Worm (Caenorhabditis elegans) whole organism, L4 larva: ENCODE data around the gene str-236.

Experiments
- F10B5.3 ChIP-seq: sonication (generic microtip); optimal IDR thresholded peaks from 2 replicates; lab custom pipeline; 2016; ENCODE audit warnings: mild to moderate bottlenecking, missing genetic modification characterization, missing compliant biosample characterization
- F26F4.8 ChIP-seq: fragments of 200-800 bp; sonication (Bioruptor generic); conservative IDR thresholded peaks from 2 replicates; pipeline ENCODE4 v1.3.6; 2022; ENCODE audit warnings: missing genetic modification characterization, missing compliant biosample characterization
- F44E2.7 ChIP-seq: fragments of 200-800 bp; sonication (Bioruptor generic); IDR thresholded peaks from 2 replicates; pipeline ENCODE4 v2.1.2; 2022; ENCODE audit warnings: missing genetic modification characterization, missing compliant biosample characterization
- R02D3.7 ChIP-seq: fragments of 150-350 bp; sonication (generic microtip); optimal IDR thresholded peaks from 3 replicates; lab custom pipeline; 2014; ENCODE audit warnings: missing biosample characterization, missing genetic modification characterization
- Y48G9A.11 ChIP-seq: fragments of 200-800 bp; sonication (Bioruptor generic); IDR thresholded peaks from 2 replicates; pipeline ENCODE4 v1.3.6; 2022; ENCODE audit warnings: missing genetic modification reagents, missing genetic modification characterization, missing compliant biosample characterization
- ZK337.2 ChIP-seq: fragments of 200-800 bp; sonication (Bioruptor generic); IDR thresholded peaks from 2 replicates; pipeline ENCODE4 v1.3.6; 2022; ENCODE audit warnings: missing genetic modification reagents, missing genetic modification characterization, missing compliant biosample characterization
- aha-1 ChIP-seq: fragments of 150-350 bp; peaks from one replicate; lab custom pipeline; 2014; ENCODE audit warnings: missing biosample characterization, missing genetic modification characterization
- aly-2 ChIP-seq: sonication (generic microtip); optimal IDR thresholded peaks from 2 replicates; lab custom pipeline; 2018; ENCODE audit warnings: missing biosample characterization, missing genetic modification characterization
- ceh-20 ChIP-seq: fragments of 200-800 bp; sonication (Bioruptor generic); IDR thresholded peaks from 2 replicates; pipeline ENCODE4 v1.3.6; 2022; ENCODE audit warnings: missing genetic modification reagents, missing genetic modification characterization, missing compliant biosample characterization
- ceh-28 ChIP-seq: fragments of 150-350 bp; optimal IDR thresholded peaks from 2 replicates; lab custom pipeline; 2014; ENCODE audit warnings: missing biosample characterization, missing genetic modification reagents, missing genetic modification characterization
- ceh-44 ChIP-seq: fragments of 200-800 bp; sonication (Bioruptor generic); IDR thresholded peaks from 2 replicates; pipeline ENCODE4 v1.3.6; 2022; ENCODE audit warnings: missing genetic modification reagents, missing genetic modification characterization, missing compliant biosample characterization
- ceh-82 ChIP-seq: sonication (generic microtip); optimal IDR thresholded peaks from 2 replicates; lab custom pipeline; 2017; ENCODE audit warnings: missing biosample characterization, missing genetic modification characterization
- cey-2 ChIP-seq: sonication (generic microtip); optimal IDR thresholded peaks from 3 replicates; lab custom pipeline; 2017; ENCODE audit warnings: missing genetic modification characterization, mild to moderate bottlenecking, missing compliant biosample characterization, antibody characterized with exemption, borderline replicate concordance; ENCODE audit not compliant: insufficient read depth
- ctbp-1 ChIP-seq: fragments of 200-800 bp; sonication (Bioruptor generic); IDR thresholded peaks from 2 replicates; pipeline ENCODE4 v1.3.6; 2022; ENCODE audit warnings: missing genetic modification reagents, missing genetic modification characterization, missing compliant biosample characterization
- dmd-6 ChIP-seq: fragments of 200-800 bp; sonication (Bioruptor generic); IDR thresholded peaks from 2 replicates; pipeline ENCODE4 v1.3.6; 2022; ENCODE audit warnings: missing genetic modification reagents, missing genetic modification characterization, missing compliant biosample characterization
- dmd-9 ChIP-seq: fragments of 200-800 bp; sonication (Bioruptor generic); IDR thresholded peaks from 2 replicates; pipeline ENCODE4 v1.3.6; 2022; ENCODE audit warnings: missing genetic modification reagents, missing genetic modification characterization, missing compliant biosample characterization
- dve-1 ChIP-seq: sonication (generic microtip); optimal IDR thresholded peaks from 2 replicates; lab custom pipeline; 2017; ENCODE audit warnings: antibody characterized with exemption, mild to moderate bottlenecking, missing genetic modification characterization, missing compliant biosample characterization; ENCODE audit not compliant: insufficient read depth
- gei-8 ChIP-seq: fragments of 200-800 bp; sonication (Bioruptor generic); optimal IDR thresholded peaks from 2 replicates; lab custom pipeline; 2018; ENCODE audit warnings: mild to moderate bottlenecking, missing genetic modification characterization, missing compliant biosample characterization
- hlh-30 ChIP-seq: sonication (generic microtip); optimal IDR thresholded peaks from 2 replicates; lab custom pipeline; 2017; ENCODE audit warnings: antibody characterized with exemption, mild to moderate bottlenecking, missing genetic modification characterization, missing compliant biosample characterization; ENCODE audit not compliant: insufficient read depth
- jun-1 ChIP-seq: fragments of 150-350 bp; optimal IDR thresholded peaks from 2 replicates; lab custom pipeline; 2014; ENCODE audit warnings: missing biosample characterization, missing genetic modification reagents, missing genetic modification characterization
- lim-7 ChIP-seq: fragments of 200-800 bp; sonication (Bioruptor generic); IDR thresholded peaks from 2 replicates; pipeline ENCODE4 v1.3.6; 2022; ENCODE audit warnings: missing genetic modification characterization, missing compliant biosample characterization
- lin-1 ChIP-seq: fragments of 200-800 bp; sonication (Bioruptor generic); IDR thresholded peaks from 2 replicates; pipeline ENCODE4 v1.3.6; 2022; ENCODE audit warnings: missing genetic modification reagents, missing genetic modification characterization, missing compliant biosample characterization
- lin-13 ChIP-seq: fragments of 150-350 bp; optimal IDR thresholded peaks from 2 replicates; lab custom pipeline; 2014; ENCODE audit warnings: missing biosample characterization, missing genetic modification reagents, missing genetic modification characterization
- lin-29 ChIP-seq: fragments of 200-800 bp; sonication (Bioruptor generic); IDR thresholded peaks from 2 replicates; pipeline ENCODE4 v1.3.6; 2022; ENCODE audit warnings: missing genetic modification reagents, missing genetic modification characterization, missing compliant biosample characterization
- lin-38 ChIP-seq: fragments of 200-800 bp; sonication (Bioruptor generic); IDR thresholded peaks from 2 replicates; pipeline ENCODE4 v1.3.6; 2022; ENCODE audit warnings: missing genetic modification reagents, missing genetic modification characterization, missing compliant biosample characterization
- lin-39 ChIP-seq: fragments of 150-350 bp; optimal IDR thresholded peaks from 2 replicates; lab custom pipeline; 2014; ENCODE audit warnings: missing biosample characterization, missing genetic modification reagents, missing genetic modification characterization
- lsy-2 ChIP-seq, 2 experiments: fragments of 150-350 bp in 1 of 2; sonication (generic microtip) in 1 of 2; optimal IDR thresholded peaks; 2 replicates each; lab custom pipeline; 2014 to 2017; ENCODE audit warnings: missing biosample characterization in 2 of 2, missing genetic modification characterization in 2 of 2
- mdl-1 ChIP-seq, 2 experiments: fragments of 150-350 bp in 1 of 2; sonication (generic microtip) in 1 of 2; optimal IDR thresholded peaks; 2 replicates each; lab custom pipeline; 2014 to 2017; ENCODE audit warnings: missing biosample characterization in 2 of 2, missing genetic modification characterization in 2 of 2
- mdt-29 ChIP-seq: fragments of 200-800 bp; sonication (Bioruptor generic); IDR thresholded peaks from 2 replicates; pipeline ENCODE4 v1.3.6; 2022; ENCODE audit warnings: missing genetic modification reagents, missing genetic modification characterization, missing compliant biosample characterization
- mxl-2 ChIP-seq: fragments of 200-800 bp; sonication (Bioruptor generic); conservative IDR thresholded peaks from 2 replicates; pipeline ENCODE4 v1.3.6; 2022; ENCODE audit warnings: missing genetic modification reagents, missing genetic modification characterization, missing compliant biosample characterization
- nhr-102 ChIP-seq: sonication (generic microtip); optimal IDR thresholded peaks from 2 replicates; lab custom pipeline; 2016; ENCODE audit warnings: mild to moderate bottlenecking, missing genetic modification characterization, moderate library complexity, missing compliant biosample characterization
- nhr-11 ChIP-seq: fragments of 150-350 bp; optimal IDR thresholded peaks from 2 replicates; lab custom pipeline; 2014; ENCODE audit warnings: missing biosample characterization, missing genetic modification characterization
- nhr-41 ChIP-seq: fragments of 200-800 bp; sonication (Bioruptor generic); IDR thresholded peaks from 2 replicates; pipeline ENCODE4 v1.3.6; 2022; ENCODE audit warnings: missing genetic modification reagents, missing genetic modification characterization, missing compliant biosample characterization
- nhr-76 ChIP-seq: fragments of 150-350 bp; optimal IDR thresholded peaks from 2 replicates; lab custom pipeline; 2014; ENCODE audit warnings: missing biosample characterization, missing genetic modification characterization
- php-3 ChIP-seq: fragments of 200-800 bp; sonication (Bioruptor generic); IDR thresholded peaks from 2 replicates; pipeline ENCODE4 v1.3.6; 2022; ENCODE audit warnings: missing genetic modification reagents, missing genetic modification characterization, missing compliant biosample characterization
- saeg-2 ChIP-seq: fragments of 200-800 bp; sonication (Bioruptor generic); IDR thresholded peaks from 2 replicates; pipeline ENCODE4 v1.3.6; 2022; ENCODE audit warnings: missing genetic modification reagents, missing genetic modification characterization, missing compliant biosample characterization
- sdz-12 ChIP-seq: fragments of 200-800 bp; sonication (Bioruptor generic); optimal IDR thresholded peaks from 2 replicates; lab custom pipeline; 2018; ENCODE audit warnings: mild to moderate bottlenecking, missing genetic modification characterization, missing compliant biosample characterization
- spr-3 ChIP-seq: fragments of 200-800 bp; sonication (Bioruptor generic); optimal IDR thresholded peaks from 2 replicates; lab custom pipeline; 2018; ENCODE audit warnings: mild to moderate bottlenecking, missing genetic modification characterization, missing compliant biosample characterization
- tag-97 ChIP-seq: fragments of 200-800 bp; sonication (Bioruptor generic); IDR thresholded peaks from 2 replicates; pipeline ENCODE4 v1.3.6; 2022; ENCODE audit warnings: missing genetic modification characterization, missing compliant biosample characterization
- unc-62 ChIP-seq, 3 experiments: fragments of 150-350 bp in 1 of 3; sonication (generic microtip); optimal IDR thresholded peaks in 2 of 3; peaks in 1 of 3; 1 replicate in 1 of 3; 2 replicates in 2 of 3; lab custom pipeline; 2014 to 2017; ENCODE audit warnings: missing biosample characterization in 3 of 3, missing genetic modification characterization in 3 of 3, missing genetic modification reagents in 3 of 3, missing genotype in 1 of 3
- zag-1 ChIP-seq: fragments of 150-350 bp; optimal IDR thresholded peaks from 2 replicates; lab custom pipeline; 2014; ENCODE audit warnings: missing biosample characterization, missing genetic modification characterization
- zip-11 ChIP-seq: fragments of 200-800 bp; sonication (Bioruptor generic); IDR thresholded peaks from 2 replicates; pipeline ENCODE4 v1.3.6; 2022; ENCODE audit warnings: missing genetic modification characterization, missing compliant biosample characterization

Gene str-236

DNA sequence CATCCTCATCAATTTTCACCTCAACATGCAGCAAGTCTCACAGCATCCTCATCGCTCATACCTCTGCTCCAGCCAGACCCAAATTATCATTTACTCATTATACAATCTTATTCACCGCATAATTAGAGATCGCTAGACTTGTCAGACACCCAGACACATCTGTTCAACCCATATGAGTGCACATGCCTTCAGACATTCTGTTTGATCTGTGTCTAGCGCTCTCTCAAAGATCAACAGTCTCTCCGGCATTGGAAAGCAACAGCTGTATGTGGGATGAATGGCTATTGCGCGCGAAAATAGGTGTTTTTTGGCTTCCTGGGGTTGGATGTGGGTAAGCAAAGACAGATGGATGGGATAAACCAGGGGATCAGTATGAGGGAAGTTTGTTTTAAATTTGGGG, 44.7 kb upstream of the str-236 start:
- TF ChIP-seq nhr-41 = no peak
- 0 out of 2 replicates have a peak, but pooled peaks have one; percentile 26 for TF ChIP-seq dmd-9 (GFP tag; lab: Robert Waterston, UW)

- TF ChIP-seq gei-8 (GFP tag; lab: Kevin White, UChicago) (no peak), zip-11 (GFP tag; lab: Robert Waterston, UW) (no peak), spr-3 (GFP tag; lab: Kevin White, UChicago) (no peak), ceh-28 (tag; lab: Kevin White, UChicago) (no peak), ZK337.2 (GFP tag; lab: Robert Waterston, UW) (no peak), F26F4.8 (no peak), ceh-20 (GFP tag; lab: Robert Waterston, UW) (no peak), lin-1 (GFP tag; lab: Robert Waterston, UW) (no peak), R02D3.7 (tag; lab: Kevin White, UChicago) (no peak), mdl-1 (tag; optimal IDR thresholded peaks at IDR 0.05; lab: Kevin White, UChicago) (no peak), hlh-30 (tag; lab: Kevin White, UChicago) (no peak), F44E2.7 (GFP tag; lab: Robert Waterston, UW) (no peak), lim-7 (GFP tag; lab: Robert Waterston, UW) (no peak), saeg-2 (no peak), lin-29 (GFP tag; lab: Robert Waterston, UW) (no peak), dve-1 (tag; lab: Kevin White, UChicago) (no peak), tag-97 (GFP tag; lab: Robert Waterston, UW) (no peak)
Measured at ce11 chrV:1570679-1571078, 42.8 kb upstream of the str-236 start.

DNA sequence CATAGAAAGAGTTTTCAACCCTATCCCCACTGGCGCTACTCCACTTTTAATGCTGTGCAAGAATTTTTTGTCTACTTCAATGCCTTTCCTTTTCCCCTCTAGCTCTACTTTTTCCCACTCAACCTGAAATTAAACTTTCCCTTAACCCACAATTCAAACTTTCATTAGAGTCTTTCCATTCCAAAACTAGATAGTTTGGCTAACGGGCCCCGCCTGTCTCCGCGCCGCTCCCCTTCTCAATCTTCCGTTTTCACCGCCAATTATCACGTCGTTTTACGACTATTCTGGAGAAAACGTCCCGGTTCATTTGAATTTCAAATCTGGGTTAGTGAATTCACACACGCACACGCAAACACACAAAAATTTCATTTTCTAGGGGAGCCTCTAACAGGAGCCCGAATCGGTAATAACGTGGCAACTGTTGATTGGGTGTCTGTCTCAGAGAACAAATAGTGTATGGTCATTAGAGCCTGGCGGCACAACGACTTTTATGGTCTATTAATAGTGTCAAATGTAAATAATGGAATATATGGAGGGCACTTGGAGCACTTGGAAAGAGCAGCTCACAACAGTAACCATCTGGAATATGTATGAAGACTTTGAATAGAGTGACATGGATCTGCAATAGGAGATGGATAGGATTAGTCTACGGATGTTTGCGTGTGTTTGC, 42.0 kb upstream of the str-236 start:
- TF ChIP-seq mxl-2 (no peak), sdz-12 (GFP tag; lab: Kevin White, UChicago) (no peak), mdt-29 (GFP tag; lab: Robert Waterston, UW) (no peak), lin-38 (no peak), dmd-9 (GFP tag; lab: Robert Waterston, UW) (no peak), ZK337.2 (GFP tag; lab: Robert Waterston, UW) (no peak), aly-2 (no peak), nhr-76 (tag; lab: Kevin White, UChicago) (no peak), ceh-82 (tag; lab: Kevin White, UChicago) (no peak), ctbp-1 (no peak), lsy-2 (tag; optimal IDR thresholded peaks at IDR 0.05; lab: Kevin White, UChicago) (no peak), dmd-6 (GFP tag; lab: Robert Waterston, UW) (no peak), F10B5.3 (no peak), Y48G9A.11 (GFP tag; lab: Robert Waterston, UW) (no peak), unc-62 (GFP tag; optimal IDR thresholded peaks at IDR 0.05 in 1 of 2; lab: Kevin White, UChicago) (peak in 1 of 2 experiments; percentile 52), unc-62 (tag; optimal IDR thresholded peaks at IDR 0.05; lab: Kevin White, UChicago) (no peak), aha-1 (tag; lab: Kevin White, UChicago) (peak; percentile 67), nhr-11 (tag; lab: Kevin White, UChicago) (no peak), cey-2 (tag; lab: Kevin White, UChicago) (no peak)

- TF ChIP-seq aly-2 (no peak), aha-1 (tag; lab: Kevin White, UChicago) (no peak), ceh-28 (tag; lab: Kevin White, UChicago) (no peak), ceh-44 (no peak), mdt-29 (GFP tag; lab: Robert Waterston, UW) (no peak), nhr-102 (tag; lab: Kevin White, UChicago) (no peak), lin-39 (no peak), php-3 (no peak), zag-1 (tag; lab: Kevin White, UChicago) (no peak), jun-1 (no peak), lin-13 (GFP tag; lab: Kevin White, UChicago) (no peak)
Measured at ce11 chrV:1566776-1567175, 38.9 kb upstream of the str-236 start, which contains the start of gene cdc-25.2. cdc-25.2 (plus strand) TSS chrV:1567076.
